Worm (Caenorhabditis elegans) whole organism, L1 larva: ENCODE results near the gene ZK402.5.

Experiments used
- dpl-1 ChIP-seq, 3 experiments: fragments of 150-350 bp in 2 of 3; sonication (generic microtip) in 1 of 3; optimal IDR thresholded peaks; 2 replicates each; lab custom pipeline; 2014 to 2017; ENCODE audit warnings: missing biosample characterization in 3 of 3, missing genetic modification characterization in 3 of 3, missing genetic modification reagents in 3 of 3
- nhr-11 ChIP-seq: fragments of 150-350 bp; optimal IDR thresholded peaks from 2 replicates; lab custom pipeline; 2014; ENCODE audit warnings: missing biosample characterization, missing genetic modification characterization
- nhr-237 ChIP-seq: fragments of 150-350 bp; optimal IDR thresholded peaks from 2 replicates; lab custom pipeline; 2014; ENCODE audit warnings: missing biosample characterization, missing genetic modification characterization
- nhr-28 ChIP-seq: fragments of 150-350 bp; optimal IDR thresholded peaks from 2 replicates; lab custom pipeline; 2014; ENCODE audit warnings: missing biosample characterization, missing genetic modification characterization
- pag-3 ChIP-seq: sonication (generic microtip); optimal IDR thresholded peaks from 2 replicates; lab custom pipeline; 2017; ENCODE audit warnings: missing genetic modification characterization, mild to moderate bottlenecking, missing compliant biosample characterization, antibody characterized with exemption, borderline replicate concordance; ENCODE audit not compliant: insufficient read depth
- pqm-1 ChIP-seq: sonication (generic microtip); optimal IDR thresholded peaks from 3 replicates; lab custom pipeline; 2017; ENCODE audit warnings: missing biosample characterization, missing genetic modification characterization
- snpc-4 ChIP-seq: fragments of 150-350 bp; optimal IDR thresholded peaks from 2 replicates; lab custom pipeline; 2014; ENCODE audit warnings: missing biosample characterization, missing genetic modification characterization
- swsn-7 ChIP-seq: sonication (generic microtip); optimal IDR thresholded peaks from 2 replicates; lab custom pipeline; 2016; ENCODE audit warnings: missing genetic modification characterization, missing compliant biosample characterization
- unc-130 ChIP-seq: fragments of 150-350 bp; optimal IDR thresholded peaks from 2 replicates; lab custom pipeline; 2017; ENCODE audit warnings: missing biosample characterization, missing genetic modification characterization, inconsistent platforms
- unc-86 ChIP-seq: sonication (generic microtip); optimal IDR thresholded peaks from 2 replicates; lab custom pipeline; 2016; ENCODE audit warnings: missing genetic modification characterization, missing compliant biosample characterization
- ztf-4 ChIP-seq: fragments of 150-350 bp; optimal IDR thresholded peaks from 2 replicates; lab custom pipeline; 2014; ENCODE audit warnings: missing biosample characterization, missing genetic modification characterization

- TF ChIP-seq snpc-4 (tag; lab: Kevin White, UChicago), result no peak
- TF ChIP-seq pag-3 (tag; lab: Kevin White, UChicago), result no peak
- TF ChIP-seq pqm-1 (tag; lab: Kevin White, UChicago), result no peak
- no peak for TF ChIP-seq nhr-237 (tag; lab: Kevin White, UChicago)
- TF ChIP-seq unc-86 (tag; lab: Kevin White, UChicago), result no peak
- no peak for TF ChIP-seq nhr-11 (tag; lab: Kevin White, UChicago)
- no peak for TF ChIP-seq ztf-4 (tag; lab: Kevin White, UChicago)
- no peak for TF ChIP-seq swsn-7
- TF ChIP-seq nhr-28 (tag; lab: Kevin White, UChicago), result no peak
- TF ChIP-seq dpl-1 (GFP tag; optimal IDR thresholded peaks at IDR 0.05; lab: Kevin White, UChicago), result no peak
- TF ChIP-seq unc-130 (tag; lab: Kevin White, UChicago), result no peak
Observed at ce11 chrX:1372464-1372863, 28.7 kb downstream of the ZK402.5 start.
